Worm (Caenorhabditis elegans) whole organism, young adult: ENCODE data around the gene srh-297.

Source experiments
- bed-2 ChIP-seq: fragments of 200-800 bp; sonication (Bioruptor generic); IDR thresholded peaks from 2 replicates; pipeline ENCODE4 v1.3.6; 2022; ENCODE audit warnings: missing genetic modification reagents, missing genetic modification characterization, missing compliant biosample characterization
- dpl-1 ChIP-seq: fragments of 150-350 bp; optimal IDR thresholded peaks from 2 replicates; lab custom pipeline; 2014; ENCODE audit warnings: missing biosample characterization, missing genetic modification reagents, missing genetic modification characterization
- egrh-3 ChIP-seq: fragments of 200-800 bp; sonication (Bioruptor generic); IDR thresholded peaks from 2 replicates; pipeline ENCODE4 v1.3.6; 2022; ENCODE audit warnings: missing genetic modification reagents, missing genetic modification characterization, missing compliant biosample characterization
- hmg-1.2 ChIP-seq: fragments of 200-800 bp; sonication (Bioruptor generic); IDR thresholded peaks from 2 replicates; pipeline ENCODE4 v1.3.6; 2022; ENCODE audit warnings: missing genetic modification reagents, missing genetic modification characterization, missing compliant biosample characterization
- let-526 ChIP-seq: fragments of 200-800 bp; sonication (Bioruptor generic); IDR thresholded peaks from 2 replicates; pipeline ENCODE4 v1.3.6; 2022; ENCODE audit warnings: missing genetic modification reagents, missing genetic modification characterization, missing compliant biosample characterization
- nfya-1 ChIP-seq: sonication (generic microtip); optimal IDR thresholded peaks from 2 replicates; lab custom pipeline; 2017; ENCODE audit warnings: antibody characterized with exemption, missing compliant biosample characterization, missing genetic modification characterization, borderline replicate concordance; ENCODE audit not compliant: insufficient read depth
- snpc-4 ChIP-seq, 5 experiments: fragments of 150-350 bp in 1 of 5; sonication (generic microtip) in 4 of 5; optimal IDR thresholded peaks; 2 replicates each; lab custom pipeline; 2014 to 2018; ENCODE audit warnings: missing genetic modification characterization in 5 of 5, missing biosample characterization in 3 of 5, antibody characterized with exemption in 2 of 5, mild to moderate bottlenecking in 2 of 5, missing compliant biosample characterization in 2 of 5, missing genotype in 2 of 5, moderate library complexity in 2 of 5, missing genetic modification reagents in 1 of 5
- ztf-28 ChIP-seq: fragments of 200-800 bp; sonication (Bioruptor generic); IDR thresholded peaks from 2 replicates; pipeline ENCODE4 v1.3.6; 2022; ENCODE audit warnings: missing genetic modification reagents, missing genetic modification characterization, missing compliant biosample characterization

- TF ChIP-seq ztf-28 (GFP tag; lab: Robert Waterston, UW) (no peak), dpl-1 (GFP tag; lab: Kevin White, UChicago) (no peak), let-526 (GFP tag; lab: Robert Waterston, UW) (no peak), bed-2 (GFP tag; lab: Robert Waterston, UW) (no peak), nfya-1 (tag; lab: Kevin White, UChicago) (no peak), egrh-3 (GFP tag; lab: Robert Waterston, UW) (no peak), snpc-4 (GFP tag; optimal IDR thresholded peaks at IDR 0.05; lab: Kevin White, UChicago) (no peak), snpc-4 (tag; optimal IDR thresholded peaks at IDR 0.05; lab: Kevin White, UChicago) (no peak), hmg-1.2 (GFP tag; lab: Robert Waterston, UW) (no peak)
Measured at ce11 chrII:3262504-3262903, 32.2 kb upstream of the srh-297 start, which contains the start of gene F02E11.2.
